Worm (Caenorhabditis elegans): ENCODE data around the gene F42C5.4.

DNA sequence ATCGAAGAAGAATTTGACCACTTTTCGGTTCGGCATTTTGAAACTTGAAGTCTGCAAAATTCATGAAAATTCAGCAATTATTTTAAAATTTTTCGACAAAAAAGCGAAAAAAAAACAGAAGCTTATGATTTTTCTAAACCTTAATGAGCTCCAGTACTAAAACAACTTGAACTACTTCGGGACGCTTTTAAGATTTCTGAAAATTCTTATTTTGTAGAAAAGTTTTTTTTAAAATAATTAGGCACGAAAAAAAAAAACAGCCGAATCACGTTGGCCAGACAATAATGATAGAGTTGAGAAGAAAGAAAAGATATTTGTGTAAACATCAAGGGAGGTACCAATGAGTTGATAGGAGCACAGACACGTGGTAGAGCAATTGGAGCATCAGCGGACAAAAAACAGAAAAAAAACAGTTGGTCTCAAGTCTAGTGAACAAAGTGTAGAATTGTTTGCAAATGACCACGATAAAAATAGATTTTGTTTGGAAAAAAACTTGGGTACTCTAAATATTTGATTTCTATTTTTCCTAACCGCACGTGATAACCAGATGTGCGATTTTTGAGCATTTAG is 49.6 kb downstream of the F42C5.4 start, which contains the start of gene gstk-2:
- TF ChIP-seq ama-1 (optimal IDR thresholded peaks at IDR 0.05) (no peak), nhr-77 (tag; optimal IDR thresholded peaks at IDR 0.05) (no peak), unc-62 (GFP tag; optimal IDR thresholded peaks at IDR 0.05) (no peak), snpc-4 (tag; optimal IDR thresholded peaks at IDR 0.05) (no peak), nhr-25 (tag; optimal IDR thresholded peaks at IDR 0.05) (no peak), nhr-10 (tag; optimal IDR thresholded peaks at IDR 0.05) (no peak), sma-9 (GFP tag; optimal IDR thresholded peaks at IDR 0.05) (peak; percentile 62), sma-9 (tag; optimal IDR thresholded peaks at IDR 0.05) (no peak), nhr-237 (tag; optimal IDR thresholded peaks at IDR 0.05) (no peak), nhr-12 (tag; optimal IDR thresholded peaks at IDR 0.05) (no peak)
